Fruit fly (Drosophila melanogaster) whole organism, wandering third instar larva: ENCODE measurements around the gene CG1324.

ENCODE experiments used
- Abd-B ChIP-seq: fragments of >200 bp; optimal IDR thresholded peaks from 2 replicates; lab custom pipeline; 2017; ENCODE audit warnings: missing biosample characterization, missing genetic modification characterization
- CG32264 ChIP-seq: fragments of 200-800 bp; sonication (Bioruptor generic); optimal IDR thresholded peaks from 2 replicates; lab custom pipeline; 2016; ENCODE audit warnings: missing biosample characterization, missing genetic modification characterization
- CG9705 ChIP-seq: fragments of 200-800 bp; sonication (Bioruptor generic); optimal IDR thresholded peaks from 2 replicates; lab custom pipeline; 2018; ENCODE audit warnings: missing biosample characterization, mild to moderate bottlenecking, missing genetic modification characterization
- Dif ChIP-seq: fragments of 200-275, 200-300 bp; sonication (Bioruptor generic); optimal IDR thresholded peaks from 2 replicates; lab custom pipeline; 2018; ENCODE audit warnings: missing biosample characterization, missing genetic modification characterization; ENCODE audit not compliant: partially characterized antibody
- GATAd ChIP-seq: sonication (Bioruptor generic); optimal IDR thresholded peaks from 2 replicates; lab custom pipeline; 2016; ENCODE audit warnings: missing biosample characterization, missing genetic modification characterization
- HLH106 ChIP-seq: fragments of 200-800 bp; optimal IDR thresholded peaks from 3 replicates; lab custom pipeline; 2019; ENCODE audit warnings: missing biosample characterization, mild to moderate bottlenecking, missing genetic modification characterization, moderate library complexity
- Hnf4 ChIP-seq: fragments of 200-800 bp; sonication (Bioruptor generic); optimal IDR thresholded peaks from 2 replicates; lab custom pipeline; 2016; ENCODE audit warnings: missing biosample characterization, mild to moderate bottlenecking, missing genetic modification characterization
- Hr78 ChIP-seq: fragments of >200 bp; optimal IDR thresholded peaks from 2 replicates; lab custom pipeline; 2017; ENCODE audit warnings: missing biosample characterization, missing genetic modification characterization
- Hr83 ChIP-seq: fragments of 200-300 bp; sonication (Bioruptor generic); optimal IDR thresholded peaks from 2 replicates; lab custom pipeline; 2016; ENCODE audit warnings: missing biosample characterization, mild to moderate bottlenecking, missing genetic modification characterization, moderate library complexity; ENCODE audit not compliant: poor library complexity, severe bottlenecking
- Mio ChIP-seq: sonication (Bioruptor generic); optimal IDR thresholded peaks from 2 replicates; lab custom pipeline; 2016; ENCODE audit warnings: missing biosample characterization, missing genetic modification characterization
- Myc ChIP-seq: fragments of >200 bp; optimal IDR thresholded peaks from 2 replicates; lab custom pipeline; 2017
- N ChIP-seq: fragments of >200 bp; optimal IDR thresholded peaks from 2 replicates; lab custom pipeline; 2018; ENCODE audit warnings: missing biosample characterization, missing external identifiers, missing genetic modification characterization
- OdsH ChIP-seq: fragments of 200-800 bp; sonication (Bioruptor generic); optimal IDR thresholded peaks from 2 replicates; lab custom pipeline; 2016; ENCODE audit warnings: missing biosample characterization, mild to moderate bottlenecking, missing genetic modification characterization
- Rel ChIP-seq, 2 experiments: fragments of 200-800 bp; sonication (Bioruptor generic) in 1 of 2; optimal IDR thresholded peaks; 2 replicates in 1 of 2; 3 replicates in 1 of 2; lab custom pipeline; 2016 to 2019; ENCODE audit warnings: mild to moderate bottlenecking in 2 of 2, missing biosample characterization in 2 of 2, missing genetic modification characterization in 2 of 2, moderate library complexity in 1 of 2
- Sp1 ChIP-seq: fragments of 200-800 bp; sonication (Bioruptor generic); optimal IDR thresholded peaks from 3 replicates; lab custom pipeline; 2019; ENCODE audit warnings: missing biosample characterization, mild to moderate bottlenecking, missing genetic modification characterization, moderate library complexity
- Vsx2 ChIP-seq: fragments of 200-300, 225-300 bp; sonication (Bioruptor generic); optimal IDR thresholded peaks from 2 replicates; lab custom pipeline; 2018; ENCODE audit warnings: missing biosample characterization, missing genetic modification characterization; ENCODE audit not compliant: partially characterized antibody
- br ChIP-seq: fragments of 200-800 bp; sonication (Bioruptor generic); optimal IDR thresholded peaks from 2 replicates; lab custom pipeline; 2016; ENCODE audit warnings: missing biosample characterization, missing genetic modification characterization
- brk ChIP-seq: fragments of 200-800 bp; sonication (Bioruptor generic); optimal IDR thresholded peaks from 2 replicates; lab custom pipeline; 2016; ENCODE audit warnings: missing biosample characterization, mild to moderate bottlenecking, missing genetic modification characterization
- dmrt93B ChIP-seq: fragments of 200-800 bp; sonication (Bioruptor generic); optimal IDR thresholded peaks from 2 replicates; lab custom pipeline; 2018; ENCODE audit warnings: missing biosample characterization, mild to moderate bottlenecking, missing genetic modification characterization
- dsf ChIP-seq: sonication (Bioruptor generic); optimal IDR thresholded peaks from 2 replicates; lab custom pipeline; 2016; ENCODE audit warnings: missing biosample characterization, missing genetic modification characterization, borderline replicate concordance
- ey ChIP-seq: fragments of 200-800 bp; sonication (Bioruptor generic); optimal IDR thresholded peaks from 2 replicates; lab custom pipeline; 2016; ENCODE audit warnings: missing biosample characterization, missing genetic modification characterization
- foxo ChIP-seq, 2 experiments: fragments of 200-800 bp; sonication (Bioruptor generic); optimal IDR thresholded peaks; 2 replicates in 1 of 2; 3 replicates in 1 of 2; lab custom pipeline; 2016 to 2017; ENCODE audit warnings: missing biosample characterization in 2 of 2, missing genetic modification characterization in 2 of 2
- fru ChIP-seq: fragments of 200-800 bp; sonication (Bioruptor generic); optimal IDR thresholded peaks from 3 replicates; lab custom pipeline; 2016; ENCODE audit warnings: missing biosample characterization, mild to moderate bottlenecking, missing genetic modification characterization
- h ChIP-seq: fragments of 200-800 bp; sonication (Bioruptor generic); optimal IDR thresholded peaks from 3 replicates; lab custom pipeline; 2016; ENCODE audit warnings: missing biosample characterization, mild to moderate bottlenecking, missing genetic modification characterization
- jim ChIP-seq: fragments of 175-275, 200-325 bp; sonication (Bioruptor generic); optimal IDR thresholded peaks from 2 replicates; lab custom pipeline; 2016; ENCODE audit warnings: missing biosample characterization, mild to moderate bottlenecking, missing genetic modification characterization
- lola ChIP-seq: fragments of >200 bp; optimal IDR thresholded peaks from 2 replicates; lab custom pipeline; 2017; ENCODE audit warnings: missing biosample characterization, missing genetic modification characterization
- pan ChIP-seq: fragments of >200 bp; optimal IDR thresholded peaks from 2 replicates; lab custom pipeline; 2017
- psq ChIP-seq: fragments of 200-800 bp; sonication (Bioruptor generic); optimal IDR thresholded peaks from 3 replicates; lab custom pipeline; 2017; ENCODE audit warnings: missing biosample characterization, mild to moderate bottlenecking, missing genetic modification characterization, moderate library complexity
- rgr ChIP-seq: fragments of 200-800 bp; sonication (Bioruptor generic); optimal IDR thresholded peaks from 3 replicates; lab custom pipeline; 2016; ENCODE audit warnings: missing biosample characterization, mild to moderate bottlenecking, missing genetic modification characterization
- sage ChIP-seq: fragments of 200-800 bp; sonication (Bioruptor generic); optimal IDR thresholded peaks from 2 replicates; lab custom pipeline; 2016; ENCODE audit warnings: missing biosample characterization, mild to moderate bottlenecking, missing genetic modification characterization
- sv ChIP-seq: fragments of 200-800 bp; sonication (Bioruptor generic); optimal IDR thresholded peaks from 3 replicates; lab custom pipeline; 2016; ENCODE audit warnings: missing biosample characterization, missing genetic modification characterization
- tai ChIP-seq: sonication (Bioruptor generic); optimal IDR thresholded peaks from 2 replicates; lab custom pipeline; 2016; ENCODE audit warnings: missing biosample characterization, missing genetic modification characterization
- usp ChIP-seq: fragments of >200 bp; optimal IDR thresholded peaks from 2 replicates; lab custom pipeline; 2017; ENCODE audit warnings: missing biosample characterization, missing genetic modification characterization
- woc ChIP-seq: sonication (Bioruptor generic); optimal IDR thresholded peaks from 2 replicates; lab custom pipeline; 2016; ENCODE audit warnings: missing biosample characterization, mild to moderate bottlenecking, missing genetic modification characterization

Gene CG1324

DNA sequence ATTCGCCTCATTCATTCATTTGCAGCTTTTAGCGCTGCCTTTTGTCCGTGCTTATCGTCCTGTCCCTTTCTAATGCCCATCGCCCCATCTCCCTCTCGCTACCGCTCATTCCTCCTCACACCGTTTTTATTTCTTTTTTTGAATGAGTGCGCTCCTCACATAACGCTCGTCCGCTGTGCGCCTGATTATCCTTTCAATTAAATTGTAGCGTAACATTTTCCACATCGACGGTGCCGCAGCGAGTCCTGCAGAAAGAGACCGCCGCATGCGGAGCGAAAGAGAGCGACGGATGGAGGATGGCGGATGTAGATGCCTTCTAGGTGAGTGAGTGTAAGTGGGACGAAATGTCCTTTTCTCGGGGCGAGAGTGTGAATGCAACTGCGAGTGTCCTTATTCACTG lies 21.2 kb upstream of the CG1324 start:
- TF ChIP-seq jim (GFP tag; lab: Kevin White, UChicago), result no peak
- TF ChIP-seq sage (GFP tag; lab: Kevin White, UChicago), result no peak
- TF ChIP-seq GATAd, result no peak
- TF ChIP-seq h (GFP tag; lab: Kevin White, UChicago), result no peak
- TF ChIP-seq sv, result no peak
- TF ChIP-seq Rel (GFP tag; optimal IDR thresholded peaks at IDR 0.05; lab: Kevin White, UChicago), result no peak
- TF ChIP-seq Rel (tag; optimal IDR thresholded peaks at IDR 0.05; lab: Kevin White, UChicago), result no peak
- TF ChIP-seq Hnf4, result no peak
- TF ChIP-seq CG32264, result no peak
- TF ChIP-seq fru (GFP tag; lab: Kevin White, UChicago), result no peak
- TF ChIP-seq Sp1 (GFP tag; lab: Kevin White, UChicago), result no peak
- TF ChIP-seq CG9705 (GFP tag; lab: Kevin White, UChicago), result no peak
- TF ChIP-seq Hr78 (GFP tag; lab: Kevin White, UChicago), result no peak
- no peak for TF ChIP-seq HLH106 (tag; lab: Kevin White, UChicago)
- TF ChIP-seq usp (GFP tag; lab: Kevin White, UChicago), result no peak
- no peak for TF ChIP-seq dsf (GFP tag; lab: Kevin White, UChicago)
- no peak for TF ChIP-seq Myc (lab: Kevin White, UChicago)
- no peak for TF ChIP-seq tai (GFP tag; lab: Kevin White, UChicago)
- TF ChIP-seq Mio (GFP tag; lab: Kevin White, UChicago), result no peak
- no peak for TF ChIP-seq brk (GFP tag; lab: Kevin White, UChicago)
- no peak for TF ChIP-seq psq (GFP tag; lab: Kevin White, UChicago)

DNA sequence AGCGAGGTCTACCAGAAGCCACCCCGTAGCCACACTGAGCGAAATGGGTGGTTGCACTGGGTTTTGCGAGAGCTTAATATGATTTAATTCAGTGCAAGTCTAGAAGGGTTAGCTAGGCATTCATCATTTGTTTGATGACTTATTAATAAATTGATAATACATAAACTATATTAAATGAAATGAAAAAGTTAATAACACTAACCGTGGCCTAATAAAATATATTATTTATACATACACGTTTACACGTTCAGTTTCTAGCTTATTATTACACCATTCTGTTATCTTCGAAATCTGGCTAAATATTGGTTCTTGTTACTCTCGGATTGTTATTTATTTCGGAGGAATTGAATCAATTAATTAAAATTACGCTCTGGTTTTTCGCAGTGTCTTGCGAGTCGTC lies 20.7 kb upstream of the CG1324 start:
- TF ChIP-seq dmrt93B (GFP tag; lab: Kevin White, UChicago) (no peak), pan (lab: Kevin White, UChicago) (no peak), psq (GFP tag; lab: Kevin White, UChicago) (no peak), jim (GFP tag; lab: Kevin White, UChicago) (no peak), rgr (no peak)

DNA sequence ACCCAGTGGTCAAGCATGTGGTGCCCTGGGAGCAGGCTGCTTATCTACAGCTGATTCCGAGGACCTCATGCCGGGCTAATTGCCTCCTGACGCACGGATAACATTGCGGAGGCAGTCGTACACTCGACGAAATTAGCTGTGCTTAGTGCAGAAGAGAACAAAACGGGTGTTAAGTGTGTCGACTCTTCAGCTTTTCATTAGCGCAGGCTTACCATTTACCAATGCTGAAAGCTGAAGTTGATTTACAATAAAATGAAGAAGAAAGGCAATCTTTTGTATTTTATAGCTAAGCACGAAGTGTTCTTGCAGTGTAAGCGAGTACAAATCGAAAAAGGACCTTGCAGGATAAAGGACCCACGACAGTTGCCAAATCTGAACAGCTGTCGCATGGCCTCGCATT lies 17.4 kb upstream of the CG1324 start:
- TF ChIP-seq sage (GFP tag; lab: Kevin White, UChicago) (no peak), tai (GFP tag; lab: Kevin White, UChicago) (no peak), sv (no peak), pan (lab: Kevin White, UChicago) (no peak), foxo (GFP tag; optimal IDR thresholded peaks at IDR 0.05; lab: Kevin White, UChicago) (no peak), psq (GFP tag; lab: Kevin White, UChicago) (no peak), GATAd (no peak), Dif (no peak), N (no peak), rgr (no peak), CG32264 (no peak), Mio (GFP tag; lab: Kevin White, UChicago) (no peak), Abd-B (GFP tag; lab: Kevin White, UChicago) (no peak), Rel (GFP tag; optimal IDR thresholded peaks at IDR 0.05; lab: Kevin White, UChicago) (no peak), Rel (tag; optimal IDR thresholded peaks at IDR 0.05; lab: Kevin White, UChicago) (no peak)

DNA sequence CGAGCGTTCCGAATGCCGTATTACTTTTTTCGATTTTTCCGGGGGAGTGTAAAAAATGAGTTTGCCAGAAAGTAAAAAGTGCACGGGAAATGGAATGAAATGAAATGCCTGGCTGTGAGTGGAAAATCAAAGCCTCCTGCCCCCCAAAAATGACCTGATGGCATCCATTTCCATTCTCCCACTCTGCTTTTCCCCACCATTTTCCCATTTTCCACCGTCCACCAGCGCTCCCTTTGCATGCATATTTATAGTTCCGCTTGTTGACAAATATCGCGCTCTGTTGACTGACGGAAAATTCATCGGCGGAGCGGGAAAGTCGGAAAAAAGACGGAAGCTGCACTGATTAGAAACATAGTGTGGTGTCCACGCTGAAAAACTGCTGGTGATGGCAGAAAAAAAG lies 10.1 kb upstream of the CG1324 start, which contains the start of gene CG15452:
CG15452 (minus strand) TSS at position 101 of the 400 bp plus-strand sequence.
- TF ChIP-seq Dif, result no peak
- TF ChIP-seq sv, result no peak
- no peak for TF ChIP-seq foxo (GFP tag; optimal IDR thresholded peaks at IDR 0.05; lab: Kevin White, UChicago)
- no peak for TF ChIP-seq psq (GFP tag; lab: Kevin White, UChicago)
- no peak for TF ChIP-seq woc (GFP tag; lab: Kevin White, UChicago)
- TF ChIP-seq Hr83 (GFP tag; lab: Kevin White, UChicago), result no peak
- TF ChIP-seq tai (GFP tag; lab: Kevin White, UChicago), result no peak
- TF ChIP-seq CG9705 (GFP tag; lab: Kevin White, UChicago), result no peak
- TF ChIP-seq ey, result no peak
- no peak for TF ChIP-seq lola (GFP tag; lab: Kevin White, UChicago)
- TF ChIP-seq Vsx2 (GFP tag; lab: Kevin White, UChicago), result no peak
- TF ChIP-seq usp (GFP tag; lab: Kevin White, UChicago), result no peak
- TF ChIP-seq N, result no peak
- no peak for TF ChIP-seq OdsH (GFP tag; lab: Kevin White, UChicago)
- no peak for TF ChIP-seq br (GFP tag; lab: Kevin White, UChicago)
- no peak for TF ChIP-seq pan (lab: Kevin White, UChicago)
- no peak for TF ChIP-seq dmrt93B (GFP tag; lab: Kevin White, UChicago)
